Worm (Caenorhabditis elegans): ENCODE results near the gene ceh-37.

Gene ceh-37

DNA sequence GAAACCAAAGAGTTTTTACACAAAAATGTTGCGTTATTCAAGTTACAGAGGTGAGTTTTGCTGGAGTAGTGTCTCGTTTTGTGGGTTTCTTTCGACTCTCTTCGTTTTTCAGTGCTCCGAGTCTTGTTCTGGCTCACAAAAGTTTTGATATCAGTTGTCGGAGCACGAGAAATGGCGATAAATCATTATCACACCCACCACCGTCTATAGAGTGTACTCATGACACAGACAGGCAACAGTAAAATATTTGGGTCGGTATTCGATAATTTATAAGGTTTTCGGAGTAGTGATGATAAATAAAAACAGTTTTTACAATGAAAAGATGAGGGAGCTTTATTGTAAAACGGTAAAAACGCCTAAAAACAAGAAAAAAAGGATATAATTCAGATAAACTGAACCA lies at the start of gene ceh-37:
ceh-37 (minus strand) TSS at position 59 of the 400 bp plus-strand sequence.
- TF ChIP-seq him-1 (tag; optimal IDR thresholded peaks at IDR 0.05) (no peak), dao-5 (tag; optimal IDR thresholded peaks at IDR 0.05) (no peak), W03F9.2 (tag; optimal IDR thresholded peaks at IDR 0.05) (no peak)

DNA sequence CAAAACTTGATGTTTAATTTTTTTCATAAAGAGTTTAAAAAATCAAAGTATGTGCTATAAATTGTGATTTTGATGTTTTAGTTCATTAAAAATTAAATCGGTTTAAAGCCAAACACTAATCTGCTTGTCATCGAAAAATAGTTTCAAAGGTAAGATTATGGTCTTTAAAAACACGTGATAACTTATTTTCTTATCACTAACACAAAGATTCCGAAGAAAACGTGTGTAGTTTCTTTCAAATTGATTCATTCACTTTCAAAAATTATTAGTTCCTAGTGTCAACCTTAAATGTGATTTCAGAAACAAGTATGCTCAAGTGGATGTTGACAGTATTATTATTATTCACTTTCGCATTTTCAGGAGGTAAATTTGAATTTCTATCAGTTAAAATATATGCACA lies 48.2 kb upstream of the ceh-37 start, which contains the start of gene E02H4.7:
E02H4.7 (plus strand) TSS at position 301 of the 400 bp plus-strand sequence.
- TF ChIP-seq him-1 (tag; optimal IDR thresholded peaks at IDR 0.05), result no peak
- no peak for TF ChIP-seq dao-5 (tag; optimal IDR thresholded peaks at IDR 0.05)
- no peak for TF ChIP-seq W03F9.2 (tag; optimal IDR thresholded peaks at IDR 0.05)

DNA sequence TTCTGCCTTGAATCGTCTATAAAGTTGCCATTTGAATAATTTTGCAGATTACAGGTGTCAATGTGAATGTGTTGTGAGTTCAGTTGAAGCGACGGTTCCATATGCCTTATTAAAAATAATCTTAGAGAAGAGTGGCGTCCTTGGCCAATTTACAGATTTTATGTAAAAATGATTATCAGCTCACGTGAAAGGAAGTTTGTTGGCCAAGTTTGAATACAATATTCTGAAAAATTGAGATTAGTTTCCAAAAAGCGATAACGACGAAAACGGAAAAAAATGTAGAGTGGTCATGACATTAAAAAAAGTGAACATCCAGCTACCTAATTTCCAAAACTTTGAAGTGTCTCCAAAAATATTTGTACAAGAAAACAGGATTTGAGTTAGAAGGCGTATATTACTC lies 47.2 kb upstream of the ceh-37 start, which contains the start of gene E02H4.5:
E02H4.5 (minus strand) TSS at position 101 of the 400 bp plus-strand sequence.
- TF ChIP-seq W03F9.2 (tag; optimal IDR thresholded peaks at IDR 0.05) (no peak), him-1 (tag; optimal IDR thresholded peaks at IDR 0.05) (no peak), dao-5 (tag; optimal IDR thresholded peaks at IDR 0.05) (no peak)

DNA sequence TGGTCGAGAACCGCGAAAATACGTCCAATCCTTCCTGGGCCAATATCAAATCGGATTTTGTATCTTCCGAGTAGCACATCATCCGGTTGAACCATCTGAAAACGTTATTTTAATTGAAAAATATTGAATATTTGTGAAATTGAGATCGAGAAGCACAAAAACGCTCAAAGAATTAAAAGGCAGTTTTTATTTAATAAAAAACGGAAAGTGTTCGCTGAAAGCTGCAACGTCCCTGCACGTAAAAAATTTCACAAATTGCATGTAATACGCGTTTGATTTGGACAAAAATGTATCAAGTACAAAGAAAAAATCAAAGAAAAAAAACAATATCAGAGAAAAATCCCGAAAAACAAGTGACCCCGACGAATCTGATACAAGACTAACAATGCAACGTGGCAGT lies 44.2 kb upstream of the ceh-37 start, which contains the start of gene E02H4.6:
E02H4.6 (minus strand) TSS at position 101 of the 400 bp plus-strand sequence.
- no peak for TF ChIP-seq dao-5 (tag; optimal IDR thresholded peaks at IDR 0.05)
- TF ChIP-seq W03F9.2 (tag; optimal IDR thresholded peaks at IDR 0.05), result no peak
- no peak for TF ChIP-seq him-1 (tag; optimal IDR thresholded peaks at IDR 0.05)

DNA sequence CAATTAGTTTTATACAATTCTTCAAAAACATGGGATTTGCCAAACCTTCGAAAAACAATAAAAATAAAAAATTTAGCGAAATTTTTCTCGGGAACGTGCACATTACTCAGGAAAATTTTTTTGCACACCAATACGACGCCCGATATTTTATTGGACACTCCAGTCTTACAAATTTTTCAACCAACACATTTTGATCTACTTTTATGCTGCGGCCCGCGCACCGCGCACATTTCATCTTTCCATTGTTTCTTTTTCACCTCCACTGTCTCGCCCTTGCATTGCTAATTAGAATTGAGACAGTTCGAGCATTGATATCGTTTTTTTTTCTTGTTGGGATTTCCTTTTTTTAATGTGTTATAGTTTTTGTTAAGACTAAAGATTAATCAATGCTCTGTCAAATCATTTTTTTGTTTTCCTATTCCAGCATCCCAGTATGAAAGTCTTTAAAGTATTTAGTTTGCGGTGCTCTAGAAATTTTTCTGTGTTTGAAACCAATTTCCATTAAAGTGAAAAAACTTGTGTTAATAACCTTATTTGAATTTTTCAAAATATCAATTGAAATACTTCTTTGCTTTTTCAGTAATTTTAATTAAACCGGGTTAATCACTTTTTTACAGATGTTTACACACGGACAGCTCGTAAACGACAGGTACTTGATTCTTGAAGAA lies 39.8 kb upstream of the ceh-37 start, which contains the start of gene K04C1.5:
K04C1.5 (plus strand) TSS at position 618 of the 668 bp plus-strand sequence.
- TF ChIP-seq him-1 (tag; optimal IDR thresholded peaks at IDR 0.05) (no peak), W03F9.2 (tag; optimal IDR thresholded peaks at IDR 0.05) (no peak), dao-5 (tag; optimal IDR thresholded peaks at IDR 0.05) (no peak)

ce11 chrX:14246518-14246917 lies 38.7 kb upstream of the ceh-37 start, which contains the start of gene mlc-6:
Gene mlc-6 (minus strand): TSS chrX:14246618.
- no peak for TF ChIP-seq him-1 (tag; optimal IDR thresholded peaks at IDR 0.05)
- TF ChIP-seq W03F9.2 (tag; optimal IDR thresholded peaks at IDR 0.05), result no peak
- no peak for TF ChIP-seq dao-5 (tag; optimal IDR thresholded peaks at IDR 0.05)

DNA sequence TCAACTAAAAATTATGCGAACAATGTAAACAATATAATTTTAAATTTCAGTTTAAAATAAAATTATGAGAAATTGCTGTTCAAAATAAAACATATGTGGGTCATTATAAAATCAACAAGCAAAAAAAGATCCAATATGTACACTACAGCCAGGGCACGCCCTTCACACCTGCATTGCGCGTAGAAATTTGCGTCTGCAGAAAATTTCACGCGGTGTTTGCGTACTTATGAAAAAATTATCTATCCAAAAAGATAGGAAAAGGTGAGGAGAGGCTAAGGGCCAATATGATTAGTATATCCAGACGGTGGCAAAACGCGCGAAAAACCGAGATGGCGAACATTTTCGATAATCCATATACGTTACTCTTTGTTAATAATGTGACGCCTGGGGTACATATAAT lies 36.7 kb upstream of the ceh-37 start:
- no peak for TF ChIP-seq dao-5 (tag; optimal IDR thresholded peaks at IDR 0.05)
- TF ChIP-seq him-1 (tag; optimal IDR thresholded peaks at IDR 0.05), result no peak
- no peak for TF ChIP-seq W03F9.2 (tag; optimal IDR thresholded peaks at IDR 0.05)

- TF ChIP-seq him-1 (tag; optimal IDR thresholded peaks at IDR 0.05), result no peak
- TF ChIP-seq dao-5 (tag; optimal IDR thresholded peaks at IDR 0.05), result no peak
- TF ChIP-seq W03F9.2 (tag; optimal IDR thresholded peaks at IDR 0.05), result no peak
Observed at ce11 chrX:14243345-14243961, 35.7 kb upstream of the ceh-37 start, which contains the start of gene K04C1.3. Gene K04C1.3 (minus strand): TSS chrX:14243395.

ce11 chrX:14241531-14241930 lies 33.7 kb upstream of the ceh-37 start:
- TF ChIP-seq him-1 (tag; optimal IDR thresholded peaks at IDR 0.05) (no peak), dao-5 (tag; optimal IDR thresholded peaks at IDR 0.05) (no peak), W03F9.2 (tag; optimal IDR thresholded peaks at IDR 0.05) (no peak)

- TF ChIP-seq dao-5 (tag; optimal IDR thresholded peaks at IDR 0.05) (no peak), him-1 (tag; optimal IDR thresholded peaks at IDR 0.05) (no peak), W03F9.2 (tag; optimal IDR thresholded peaks at IDR 0.05) (no peak)
Observed at ce11 chrX:14240205-14240604, 32.4 kb upstream of the ceh-37 start.

DNA sequence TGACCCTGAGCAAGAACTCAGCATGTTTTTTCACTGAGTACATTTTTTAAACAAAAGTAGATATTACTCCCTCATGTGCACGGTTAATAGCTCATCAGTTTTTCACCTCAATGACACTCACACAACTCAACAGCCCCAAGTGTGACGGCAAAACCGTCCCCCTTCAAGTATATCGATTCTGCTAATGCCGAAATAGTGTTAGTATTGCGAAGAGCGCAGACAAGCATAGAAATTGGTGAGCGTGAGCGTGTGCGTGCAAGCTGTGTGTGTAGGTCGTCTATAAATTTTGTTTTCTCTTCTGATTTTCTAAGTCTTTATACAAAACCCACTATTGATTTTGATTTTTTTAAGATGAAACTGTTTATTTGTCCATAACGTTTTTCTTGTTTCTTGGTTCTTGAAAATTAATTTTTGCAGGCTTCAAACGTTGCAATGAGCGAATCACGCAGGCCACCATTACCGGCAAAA lies 30.5 kb upstream of the ceh-37 start, which contains the start of gene K04C1.2:
K04C1.2 (plus strand) TSS at position 418 of the 468 bp plus-strand sequence.
- TF ChIP-seq W03F9.2 (tag; optimal IDR thresholded peaks at IDR 0.05), result no peak
- no peak for TF ChIP-seq him-1 (tag; optimal IDR thresholded peaks at IDR 0.05)
- TF ChIP-seq dao-5 (tag; optimal IDR thresholded peaks at IDR 0.05), result no peak

ce11 chrX:14236121-14236824 lies 28.5 kb upstream of the ceh-37 start:
- TF ChIP-seq W03F9.2 (tag; optimal IDR thresholded peaks at IDR 0.05), result no peak
- no peak for TF ChIP-seq dao-5 (tag; optimal IDR thresholded peaks at IDR 0.05)
- no peak for TF ChIP-seq him-1 (tag; optimal IDR thresholded peaks at IDR 0.05)

- TF ChIP-seq dao-5 (tag; optimal IDR thresholded peaks at IDR 0.05), result no peak
- no peak for TF ChIP-seq W03F9.2 (tag; optimal IDR thresholded peaks at IDR 0.05)
- TF ChIP-seq him-1 (tag; optimal IDR thresholded peaks at IDR 0.05), result no peak
Observed at ce11 chrX:14234932-14235331, 27.1 kb upstream of the ceh-37 start, which contains the start of gene srg-37. Gene srg-37 (minus strand): TSS chrX:14235032.
